Fruit fly (Drosophila melanogaster): ENCODE results near the gene CG9743.

CG9743 gene

DNA sequence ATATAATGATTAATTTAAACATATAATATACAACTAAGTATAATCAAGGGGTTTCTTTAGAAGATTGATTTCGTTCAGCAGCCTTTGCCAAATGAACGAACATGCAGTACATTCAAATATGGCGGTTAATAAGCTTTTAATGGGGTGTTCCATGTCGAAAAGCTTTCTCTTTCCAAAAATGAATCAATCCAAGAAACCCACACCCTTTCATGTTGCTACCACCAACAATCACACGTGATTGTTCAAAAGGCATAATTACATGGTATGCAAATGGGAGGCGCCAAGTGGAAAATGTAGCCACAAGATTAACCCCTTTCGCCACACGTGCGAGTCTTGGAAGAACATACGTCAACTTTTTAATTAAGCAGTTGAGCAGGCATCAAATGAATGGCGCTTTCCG, 3.1 kb upstream of the CG9743 start (continued):
- no peak for TF ChIP-seq CG10274 (GFP tag; optimal IDR thresholded peaks at IDR 0.05)
- no peak for TF ChIP-seq CG5180 (GFP tag; optimal IDR thresholded peaks at IDR 0.05)
- TF ChIP-seq B-H2 (GFP tag; optimal IDR thresholded peaks at IDR 0.05) = peak; percentile 1
- peak; percentile 19 for TF ChIP-seq pzg (GFP tag; optimal IDR thresholded peaks at IDR 0.05)
- peak in 1 of 2 experiments; percentile 61 for TF ChIP-seq eve (GFP tag; optimal IDR thresholded peaks at IDR 0.05)
- TF ChIP-seq CG10431 (GFP tag; optimal IDR thresholded peaks at IDR 0.05) = peak; percentile 99
- no peak; the same call in 1 of the 2 replicates for TF ChIP-seq HLH3B (GFP tag; IDR thresholded peaks at IDR 0.05)
- peak; percentile 75 for TF ChIP-seq Dp (GFP tag; optimal IDR thresholded peaks at IDR 0.05)
- TF ChIP-seq CTCF (GFP tag; optimal IDR thresholded peaks at IDR 0.05) = no peak
- TF ChIP-seq Taf1 (GFP tag; IDR thresholded peaks at IDR 0.05) = no peak
- no peak for TF ChIP-seq CG14014 (GFP tag; IDR thresholded peaks at IDR 0.05)
- TF ChIP-seq Mes4 (GFP tag; optimal IDR thresholded peaks at IDR 0.05) = no peak
- no peak for TF ChIP-seq ewg (GFP tag; optimal IDR thresholded peaks at IDR 0.05)
- TF ChIP-seq Hr51 (GFP tag; optimal IDR thresholded peaks at IDR 0.05) = peak in 1 of 2 experiments; percentile 54
- TF ChIP-seq Poxn (GFP tag; IDR thresholded peaks at IDR 0.05) = no peak
- no peak for TF ChIP-seq CG17186 (GFP tag; optimal IDR thresholded peaks at IDR 0.05)
- TF ChIP-seq HLH4C (GFP tag; IDR thresholded peaks at IDR 0.05; ENCODE audit: partially characterized antibody) = no peak
- TF ChIP-seq CG7839 (tag; optimal IDR thresholded peaks at IDR 0.05) = no peak
- TF ChIP-seq CG13287 (GFP tag; IDR thresholded peaks at IDR 0.05; ENCODE audit: partially characterized antibody) = peak; percentile 5; the same call in 1 of the 2 replicates
- TF ChIP-seq chinmo (GFP tag; IDR thresholded peaks at IDR 0.05; ENCODE audit: partially characterized antibody) = peak; percentile 29; the same call in 1 of the 4 replicates
- TF ChIP-seq CG6254 (GFP tag; optimal IDR thresholded peaks at IDR 0.05) = peak; percentile 98
- TF ChIP-seq chm (GFP tag; IDR thresholded peaks at IDR 0.05) = no peak
- TF ChIP-seq CG3995 (GFP tag; optimal IDR thresholded peaks at IDR 0.05) = peak; percentile 69
- no peak for TF ChIP-seq NK7.1 (GFP tag; optimal IDR thresholded peaks at IDR 0.05)
- no peak for TF ChIP-seq CG10267 (tag; optimal IDR thresholded peaks at IDR 0.05)
- no peak for TF ChIP-seq CG8765 (GFP tag; IDR thresholded peaks at IDR 0.05)
- no peak for TF ChIP-seq Atf6 (GFP tag; IDR thresholded peaks at IDR 0.05)
- no peak for TF ChIP-seq pnt (GFP tag; optimal IDR thresholded peaks at IDR 0.05)
- no peak for TF ChIP-seq Med (GFP tag)
- TF ChIP-seq CG17612 (GFP tag; IDR thresholded peaks at IDR 0.05) = no peak
- TF ChIP-seq CG11093 (GFP tag; IDR thresholded peaks at IDR 0.05) = no peak
- no peak for TF ChIP-seq zf30C (GFP tag; optimal IDR thresholded peaks at IDR 0.05)
- no peak for TF ChIP-seq CG6175 (GFP tag; IDR thresholded peaks at IDR 0.05)
- no peak for TF ChIP-seq ato (GFP tag; IDR thresholded peaks at IDR 0.05; ENCODE audit: partially characterized antibody)
- no peak for TF ChIP-seq CG14441 (GFP tag; IDR thresholded peaks at IDR 0.05)
- TF ChIP-seq slp2 (GFP tag; optimal IDR thresholded peaks at IDR 0.05) = no peak
- TF ChIP-seq cwo (GFP tag; optimal IDR thresholded peaks at IDR 0.05) = peak; percentile 73
- TF ChIP-seq CG6272 (GFP tag; IDR thresholded peaks at IDR 0.05) = no peak

DNA sequence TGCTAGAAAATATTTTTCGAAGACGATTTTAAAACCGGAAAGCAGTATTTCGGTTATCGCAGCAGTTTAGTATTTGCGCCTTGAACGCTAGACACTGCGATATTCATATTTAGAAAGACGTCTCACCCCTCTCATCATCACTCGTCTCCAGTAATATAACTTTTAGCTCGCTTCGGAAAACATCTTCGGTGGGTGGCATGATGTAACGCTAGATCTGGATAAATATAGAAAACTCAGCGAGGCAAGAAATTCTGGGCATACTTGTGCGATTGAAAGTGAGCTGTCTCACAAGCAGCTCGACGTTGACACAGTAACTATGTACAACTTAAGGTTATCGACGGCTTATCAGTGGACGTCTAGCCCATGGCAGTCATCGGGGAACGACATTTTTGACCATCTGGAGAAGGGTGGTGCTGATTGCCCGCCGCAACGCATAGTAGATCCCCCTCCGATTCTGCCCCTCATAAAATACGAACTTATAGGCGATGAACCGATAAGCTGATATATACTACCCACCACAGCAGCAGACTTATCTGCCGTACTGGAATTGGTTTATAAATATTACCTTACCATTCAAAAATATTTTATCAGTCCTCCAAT, 1.3 kb upstream of the CG9743 start:
- TF ChIP-seq CG5953 (GFP tag; IDR thresholded peaks at IDR 0.05) (0 out of 2 replicates have a peak, but pooled peaks have one; percentile 11), HmgZ (tag; optimal IDR thresholded peaks at IDR 0.05) (peak; percentile 16), Med (GFP tag) (peak; percentile 79), CG4360 (GFP tag; IDR thresholded peaks at IDR 0.05) (0 out of 2 replicates have a peak, but pooled peaks have one; percentile 7), CG34376 (GFP tag; optimal IDR thresholded peaks at IDR 0.05) (peak; percentile 18), tup (GFP tag; optimal IDR thresholded peaks at IDR 0.05) (no peak), pan (optimal IDR thresholded peaks at IDR 0.05) (no peak), pan (GFP tag; optimal IDR thresholded peaks at IDR 0.05 in 1 of 2, IDR thresholded peaks at IDR 0.05 in 1 of 2) (peak in 1 of 2 experiments; percentile 19), eyg (GFP tag; optimal IDR thresholded peaks at IDR 0.05) (no peak), Sox100B (GFP tag; optimal IDR thresholded peaks at IDR 0.05) (no peak), CG2199 (GFP tag; IDR thresholded peaks at IDR 0.05) (peak; percentile 68; the same call in 1 of the 3 replicates), CG5180 (GFP tag; optimal IDR thresholded peaks at IDR 0.05) (peak; percentile 33), GATAe (GFP tag; conservative IDR thresholded peaks at IDR 0.05) (peak; percentile 79), exex (tag; optimal IDR thresholded peaks at IDR 0.05) (peak; percentile 35), Trl (optimal IDR thresholded peaks at IDR 0.05) (peak in 1 of 2 experiments; percentile 51), Trl (GFP tag; optimal IDR thresholded peaks at IDR 0.05) (no peak), CG10462 (GFP tag; optimal IDR thresholded peaks at IDR 0.05) (no peak)

Measured in whole organism, embryonic.